Fruit fly (Drosophila melanogaster) whole organism, embryonic: ENCODE results near the gene caz.

Experiments used
- Abd-B ChIP-seq: fragments of 200-800 bp; sonication (Bioruptor generic); optimal IDR thresholded peaks from 2 replicates; lab custom pipeline; 2018; ENCODE audit warnings: missing biosample characterization, mild to moderate bottlenecking, missing genetic modification characterization, moderate library complexity
- Atf3 ChIP-seq: fragments of 200-800 bp; sonication (Bioruptor generic); optimal IDR thresholded peaks from 3 replicates; lab custom pipeline; 2016; ENCODE audit warnings: missing biosample characterization, missing genetic modification characterization
- B-H2 ChIP-seq: fragments of 200-800 bp; sonication (Bioruptor generic); optimal IDR thresholded peaks from 2 replicates; lab custom pipeline; 2018; ENCODE audit warnings: missing biosample characterization, mild to moderate bottlenecking, missing genetic modification characterization
- CG10209 ChIP-seq: fragments of 200-800 bp; sonication (Bioruptor generic); optimal IDR thresholded peaks from 3 replicates; lab custom pipeline; 2017; ENCODE audit warnings: missing biosample characterization, mild to moderate bottlenecking, missing genetic modification characterization, missing genetic modification reagents
- CG1024 ChIP-seq: fragments of 200-800 bp; sonication (Bioruptor generic); IDR thresholded peaks from 2 replicates; pipeline ENCODE4 v1.3.6; 2022; ENCODE audit warnings: missing biosample characterization, missing genetic modification characterization
- CG12104 ChIP-seq: fragments of 200-800 bp; sonication (Bioruptor generic); optimal IDR thresholded peaks from 3 replicates; lab custom pipeline; 2016; ENCODE audit warnings: missing biosample characterization, missing genetic modification characterization
- CG12769 ChIP-seq: fragments of 200-800 bp; sonication (Bioruptor generic); optimal IDR thresholded peaks from 2 replicates; lab custom pipeline; 2019; ENCODE audit warnings: missing biosample characterization, mild to moderate bottlenecking, missing genetic modification characterization, moderate library complexity
- CG13775 ChIP-seq: fragments of 200-800 bp; sonication (Bioruptor generic); optimal IDR thresholded peaks from 3 replicates; lab custom pipeline; 2017; ENCODE audit warnings: missing biosample characterization, mild to moderate bottlenecking, missing genetic modification characterization
- CG14014 ChIP-seq: fragments of 200-800 bp; sonication (Bioruptor generic); IDR thresholded peaks from 2 replicates; pipeline ENCODE4 v1.3.6; 2022; ENCODE audit warnings: missing biosample characterization, missing genetic modification characterization
- CG14710 ChIP-seq: fragments of 200-800 bp; sonication (Bioruptor generic); optimal IDR thresholded peaks from 3 replicates; lab custom pipeline; 2019; ENCODE audit warnings: missing biosample characterization, mild to moderate bottlenecking, missing genetic modification characterization, moderate library complexity
- CG15514 ChIP-seq: fragments of 200-800 bp; sonication (Bioruptor generic); optimal IDR thresholded peaks from 3 replicates; lab custom pipeline; 2017; ENCODE audit warnings: missing biosample characterization, missing genetic modification characterization, mild to moderate bottlenecking, moderate library complexity, missing genetic modification reagents
- CG17361 ChIP-seq: fragments of 200-800 bp; sonication (Bioruptor generic); IDR thresholded peaks from 3 replicates; pipeline ENCODE4 v1.3.6; 2022; ENCODE audit warnings: missing biosample characterization, missing genetic modification characterization
- CG17612 ChIP-seq: fragments of 200-800 bp; sonication (Bioruptor generic); IDR thresholded peaks from 2 replicates; pipeline ENCODE4 v1.3.6; 2022; ENCODE audit warnings: missing biosample characterization, missing genetic modification characterization
- CG18011 ChIP-seq: fragments of 200-800 bp; sonication (Bioruptor generic); optimal IDR thresholded peaks from 2 replicates; lab custom pipeline; 2017; ENCODE audit warnings: missing biosample characterization, missing genetic modification characterization, mild to moderate bottlenecking, moderate library complexity, missing genotype
- CG18599 ChIP-seq: fragments of 200-800 bp; sonication (Bioruptor generic); optimal IDR thresholded peaks from 3 replicates; lab custom pipeline; 2017; ENCODE audit warnings: missing biosample characterization, missing genetic modification characterization, mild to moderate bottlenecking, moderate library complexity, missing genetic modification reagents
- CG31388 ChIP-seq: fragments of 200-800 bp; sonication (Bioruptor generic); optimal IDR thresholded peaks from 2 replicates; lab custom pipeline; 2016; ENCODE audit warnings: missing biosample characterization, missing genetic modification characterization
- CG31441 ChIP-seq: fragments of 200-800 bp; sonication (Bioruptor generic); IDR thresholded peaks from 2 replicates; pipeline ENCODE4 v1.3.6; 2022; ENCODE audit warnings: missing biosample characterization, missing genetic modification characterization
- CG3163 ChIP-seq: fragments of 200-800 bp; sonication (Bioruptor generic); optimal IDR thresholded peaks from 3 replicates; lab custom pipeline; 2016; ENCODE audit warnings: missing biosample characterization, missing genetic modification characterization
- CG33213 ChIP-seq: fragments of 200-800 bp; sonication (Bioruptor generic); optimal IDR thresholded peaks from 3 replicates; lab custom pipeline; 2016; ENCODE audit warnings: missing biosample characterization, missing genetic modification characterization
- CG4617 ChIP-seq: fragments of 200-800 bp; sonication (Bioruptor generic); optimal IDR thresholded peaks from 3 replicates; lab custom pipeline; 2016; ENCODE audit warnings: missing biosample characterization, missing genetic modification characterization, borderline replicate concordance
- CG5180 ChIP-seq: fragments of 200-800 bp; sonication (Bioruptor generic); optimal IDR thresholded peaks from 3 replicates; lab custom pipeline; 2017; ENCODE audit warnings: missing biosample characterization, missing genetic modification characterization, mild to moderate bottlenecking, moderate library complexity, missing genetic modification reagents
- CG6791 ChIP-seq: fragments of 200-800 bp; sonication (Bioruptor generic); IDR thresholded peaks from 3 replicates; pipeline ENCODE4 v1.3.6; 2022; ENCODE audit warnings: missing biosample characterization, missing genetic modification characterization; ENCODE audit not compliant: partially characterized antibody
- CG8281 ChIP-seq: fragments of 200-800 bp; sonication (Bioruptor generic); optimal IDR thresholded peaks from 2 replicates; lab custom pipeline; 2018; ENCODE audit warnings: missing biosample characterization, mild to moderate bottlenecking, missing genetic modification characterization, moderate library complexity
- CG8478 ChIP-seq: fragments of >200 bp; optimal IDR thresholded peaks from 2 replicates; lab custom pipeline; 2018
- CG9215 ChIP-seq: fragments of 200-800 bp; sonication (Bioruptor generic); IDR thresholded peaks from 2 replicates; pipeline ENCODE4 v1.3.6; 2022; ENCODE audit warnings: missing biosample characterization, missing genetic modification characterization
- CHES-1-like ChIP-seq: fragments of 200-800 bp; sonication (Bioruptor generic); optimal IDR thresholded peaks from 2 replicates; lab custom pipeline; 2016; ENCODE audit warnings: missing biosample characterization, missing genetic modification characterization
- CkIIα-i1 ChIP-seq: fragments of 200-800 bp; sonication (Bioruptor generic); IDR thresholded peaks from 2 replicates; pipeline ENCODE4 v1.3.6; 2022; ENCODE audit warnings: missing biosample characterization, missing genetic modification characterization
- Dad ChIP-seq: fragments of 200-800 bp; sonication (Bioruptor generic); optimal IDR thresholded peaks from 3 replicates; lab custom pipeline; 2016; ENCODE audit warnings: missing biosample characterization, missing genetic modification characterization
- Myb ChIP-seq: fragments of 200-800 bp; sonication (Bioruptor generic); optimal IDR thresholded peaks from 2 replicates; lab custom pipeline; 2016; ENCODE audit warnings: missing biosample characterization, missing genetic modification characterization
- Sin3A ChIP-seq: fragments of >200 bp; optimal IDR thresholded peaks from 2 replicates; lab custom pipeline; 2018
- Six4 ChIP-seq: fragments of 200-800 bp; sonication (Bioruptor generic); optimal IDR thresholded peaks from 2 replicates; lab custom pipeline; 2016; ENCODE audit warnings: missing biosample characterization, missing genetic modification characterization
- Sox100B ChIP-seq: fragments of 200-800 bp; sonication (Bioruptor generic); optimal IDR thresholded peaks from 3 replicates; lab custom pipeline; 2018; ENCODE audit warnings: missing biosample characterization, mild to moderate bottlenecking, missing genetic modification characterization
- Sry-δ ChIP-seq: fragments of 200-800 bp; sonication (Bioruptor generic); optimal IDR thresholded peaks from 2 replicates; lab custom pipeline; 2016; ENCODE audit warnings: missing biosample characterization, missing genetic modification characterization
- Taf1 ChIP-seq: fragments of 200-800 bp; sonication (Bioruptor generic); IDR thresholded peaks from 2 replicates; pipeline ENCODE4 v1.3.6; 2022; ENCODE audit warnings: missing biosample characterization, missing genetic modification characterization
- az2 ChIP-seq: fragments of 200-800 bp; sonication (Bioruptor generic); optimal IDR thresholded peaks from 3 replicates; lab custom pipeline; 2016; ENCODE audit warnings: missing biosample characterization, missing genetic modification characterization
- cg ChIP-seq: fragments of 200-800 bp; sonication (Bioruptor generic); optimal IDR thresholded peaks from 3 replicates; lab custom pipeline; 2019; ENCODE audit warnings: missing biosample characterization, mild to moderate bottlenecking, missing genetic modification characterization, moderate library complexity
- crp ChIP-seq, 2 experiments: fragments of 200-800 bp; sonication (Bioruptor generic); optimal IDR thresholded peaks; 2 replicates in 1 of 2; 3 replicates in 1 of 2; lab custom pipeline; 2017; ENCODE audit warnings: missing biosample characterization in 2 of 2, missing genetic modification characterization in 2 of 2, mild to moderate bottlenecking in 1 of 2, moderate library complexity in 1 of 2
- dpn ChIP-seq, 2 experiments: fragments of 200-800 bp; sonication (Bioruptor generic); optimal IDR thresholded peaks; 3 replicates each; lab custom pipeline; 2016; ENCODE audit warnings: missing biosample characterization in 2 of 2, missing genetic modification characterization in 2 of 2
- eve ChIP-seq, 2 experiments: fragments of >200 bp; optimal IDR thresholded peaks; 2 replicates each; lab custom pipeline; 2017; ENCODE audit warnings: missing biosample characterization in 2 of 2, missing genetic modification characterization in 2 of 2
- gem ChIP-seq: fragments of 200-800 bp; sonication (Bioruptor generic); optimal IDR thresholded peaks from 2 replicates; lab custom pipeline; 2019; ENCODE audit warnings: missing biosample characterization, mild to moderate bottlenecking, missing genetic modification characterization, moderate library complexity
- grau ChIP-seq: fragments of 200-800 bp; optimal IDR thresholded peaks from 3 replicates; lab custom pipeline; 2019; ENCODE audit warnings: missing biosample characterization, mild to moderate bottlenecking, missing genetic modification characterization, moderate library complexity
- ham ChIP-seq: fragments of 200-800 bp; sonication (Bioruptor generic); IDR thresholded peaks from 2 replicates; pipeline ENCODE4 v1.3.6; 2022; ENCODE audit warnings: missing biosample characterization, missing genetic modification characterization
- knrl ChIP-seq: fragments of 200-800 bp; sonication (Bioruptor generic); IDR thresholded peaks from 3 replicates; pipeline ENCODE4 v1.3.6; 2022; ENCODE audit warnings: missing biosample characterization, missing genetic modification characterization; ENCODE audit not compliant: partially characterized antibody
- salm ChIP-seq: fragments of 200-800 bp; sonication (Bioruptor generic); optimal IDR thresholded peaks from 2 replicates; lab custom pipeline; 2018; ENCODE audit warnings: missing biosample characterization, mild to moderate bottlenecking, missing genetic modification characterization
- sens-2 ChIP-seq: fragments of 200-800 bp; sonication (Bioruptor generic); IDR thresholded peaks from 2 replicates; pipeline ENCODE4 v1.3.6; 2022; ENCODE audit warnings: missing biosample characterization, missing genetic modification characterization
- shn ChIP-seq: fragments of 200-800 bp; sonication (Bioruptor generic); optimal IDR thresholded peaks from 3 replicates; lab custom pipeline; 2016; ENCODE audit warnings: missing biosample characterization, missing genetic modification characterization
- tio ChIP-seq: fragments of 200-800 bp; sonication (Bioruptor generic); optimal IDR thresholded peaks from 2 replicates; lab custom pipeline; 2017; ENCODE audit warnings: missing biosample characterization, missing genetic modification characterization, inconsistent platforms
- tna ChIP-seq: fragments of 200-800 bp; sonication (Bioruptor generic); IDR thresholded peaks from 2 replicates; pipeline ENCODE4 v1.3.6; 2022; ENCODE audit warnings: missing biosample characterization, missing genetic modification characterization; ENCODE audit not compliant: partially characterized antibody
- trh ChIP-seq: fragments of 200-800 bp; sonication (Bioruptor generic); optimal IDR thresholded peaks from 2 replicates; lab custom pipeline; 2016; ENCODE audit warnings: missing biosample characterization, missing genetic modification characterization
- ttk ChIP-seq: fragments of 200-800 bp; sonication (Bioruptor generic); IDR thresholded peaks from 2 replicates; pipeline ENCODE4 v2.1.2; 2022; ENCODE audit warnings: missing biosample characterization, missing genetic modification characterization

Gene caz

DNA sequence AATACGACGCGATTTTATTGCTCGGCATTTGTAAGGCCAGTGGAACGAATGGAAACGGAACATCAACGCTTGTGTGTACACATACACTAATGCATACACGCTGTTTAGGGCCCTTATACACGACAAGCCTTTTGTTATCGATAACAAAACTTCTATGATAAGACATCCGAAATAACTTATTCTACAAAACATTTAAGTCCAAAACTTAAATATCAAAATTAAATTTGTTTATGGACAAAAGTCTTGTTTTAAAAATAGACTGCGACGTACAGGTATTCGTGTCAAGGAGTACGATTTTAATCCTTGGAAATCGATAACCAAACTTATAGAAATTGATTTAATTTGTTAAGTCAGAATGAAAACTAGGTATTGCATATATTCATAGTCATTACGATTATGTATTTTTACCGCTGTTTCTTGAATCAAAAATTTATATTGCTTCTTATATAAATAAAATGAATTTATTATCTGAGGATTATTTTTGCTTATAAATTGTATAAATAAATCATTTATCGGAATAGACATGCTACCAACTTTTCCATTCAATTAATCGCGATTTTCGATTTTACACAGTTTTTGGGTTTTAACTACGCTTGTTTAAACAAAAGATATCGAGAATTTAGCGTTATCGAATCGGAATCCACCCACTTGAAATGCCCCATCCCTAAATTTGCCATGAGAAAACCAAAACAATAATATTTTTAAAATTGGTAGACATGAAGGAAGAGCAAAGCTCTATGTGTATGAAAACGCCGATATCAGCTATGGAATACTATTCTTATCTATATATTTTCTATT, 24.7 kb downstream of the caz start, which contains the start of the genes CG9915 and SWIP (continued):
- TF ChIP-seq CG1024 (GFP tag; lab: Robert Waterston, UW) (peak; percentile 69), CG12104 (GFP tag; lab: Kevin White, UChicago) (no peak), dpn (GFP tag; optimal IDR thresholded peaks at IDR 0.05; lab: Kevin White, UChicago) (no peak), CG12769 (tag; lab: Kevin White, UChicago) (no peak), ham (GFP tag; lab: Robert Waterston, UW) (no peak), CG31441 (GFP tag; lab: Robert Waterston, UW) (0 out of 2 replicates have a peak, but pooled peaks have one; percentile 14), CG10209 (GFP tag; lab: Kevin White, UChicago) (no peak), CG17361 (peak; percentile 46; the same call in 1 of the 3 replicates), crp (GFP tag; optimal IDR thresholded peaks at IDR 0.05; lab: Kevin White, UChicago) (no peak), CG18599 (GFP tag; lab: Kevin White, UChicago) (no peak), Sin3A (lab: Kevin White, UChicago) (no peak), CG14014 (no peak; the same call in 1 of the 2 replicates), CG17612 (GFP tag; lab: Robert Waterston, UW) (no peak), knrl (peak; percentile 12; the same call in 1 of the 3 replicates), trh (GFP tag; lab: Kevin White, UChicago) (no peak), CG13775 (GFP tag; lab: Kevin White, UChicago) (peak; percentile 39), Taf1 (GFP tag; lab: Robert Waterston, UW) (no peak), ttk (no peak), shn (GFP tag; lab: Kevin White, UChicago) (no peak), Dad (GFP tag; lab: Kevin White, UChicago) (no peak), grau (tag; lab: Kevin White, UChicago) (peak; percentile 9), tna (peak; percentile 75), tio (GFP tag; lab: Kevin White, UChicago) (no peak), CG9215 (GFP tag; lab: Robert Waterston, UW) (no peak), sens-2 (GFP tag; lab: Robert Waterston, UW) (no peak), gem (tag; lab: Kevin White, UChicago) (peak; percentile 40), B-H2 (GFP tag; lab: Kevin White, UChicago) (no peak), eve (GFP tag; optimal IDR thresholded peaks at IDR 0.05; lab: Kevin White, UChicago) (no peak), cg (GFP tag; lab: Kevin White, UChicago) (peak; percentile 66), CG15514 (peak; percentile 19), Abd-B (GFP tag; lab: Kevin White, UChicago) (no peak), Myb (no peak), az2 (GFP tag; lab: Kevin White, UChicago) (no peak), CG18011 (GFP tag; lab: Kevin White, UChicago) (no peak), CG3163 (no peak), Six4 (GFP tag; lab: Kevin White, UChicago) (no peak), CG14710 (peak; percentile 40), CG33213 (GFP tag; lab: Kevin White, UChicago) (no peak), CG8281 (tag; lab: Kevin White, UChicago) (no peak), CG8478 (lab: Kevin White, UChicago) (no peak), CkIIα-i1 (GFP tag; lab: Robert Waterston, UW) (no peak), Sry-δ (peak; percentile 53), CHES-1-like (GFP tag; lab: Kevin White, UChicago) (no peak), Atf3 (no peak), CG4617 (GFP tag; lab: Kevin White, UChicago) (no peak), CG31388 (GFP tag; lab: Kevin White, UChicago) (no peak), Sox100B (GFP tag; lab: Kevin White, UChicago) (no peak), CG6791 (GFP tag; lab: Robert Waterston, UW) (peak; percentile 74), salm (tag; lab: Kevin White, UChicago) (no peak), CG5180 (no peak)
